Worm (Caenorhabditis elegans): ENCODE results near the gene haf-2.

haf-2 gene

ce11 chrII:7393922-7394689 lies 37.9 kb upstream of the haf-2 start:
- TF ChIP-seq ceh-36 (tag; optimal IDR thresholded peaks at IDR 0.05) (no peak), F13C5.2 (tag; optimal IDR thresholded peaks at IDR 0.05) (no peak), hmbx-1 (tag; optimal IDR thresholded peaks at IDR 0.05) (no peak), hmg-4 (GFP tag; optimal IDR thresholded peaks at IDR 0.05) (no peak), tra-4 (tag; optimal IDR thresholded peaks at IDR 0.05) (no peak), ets-7 (tag; optimal IDR thresholded peaks at IDR 0.05) (no peak), scrt-1 (GFP tag; IDR thresholded peaks at IDR 0.05) (no peak)

DNA sequence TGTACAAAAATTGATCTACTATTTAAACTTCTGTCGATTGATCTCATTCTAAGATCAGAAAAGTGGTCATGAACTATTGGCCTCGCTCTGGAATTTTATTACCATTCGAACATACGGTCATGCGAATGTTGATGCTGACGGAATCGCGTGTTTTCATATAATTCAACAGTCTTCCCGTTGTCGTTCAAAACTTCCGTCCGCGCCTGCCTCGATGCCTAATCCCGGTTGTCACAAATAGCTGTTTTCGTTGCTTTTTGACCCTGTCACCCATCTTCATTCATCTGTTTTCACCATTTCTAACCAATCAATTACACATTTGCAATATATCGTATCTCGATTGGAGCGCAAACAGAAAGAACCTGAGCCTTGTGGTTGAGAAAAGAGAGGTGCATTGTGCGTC lies 37.2 kb upstream of the haf-2 start:
- TF ChIP-seq ets-7 (tag; optimal IDR thresholded peaks at IDR 0.05) (no peak), B0310.2 (tag; optimal IDR thresholded peaks at IDR 0.05) (no peak), ceh-36 (tag; optimal IDR thresholded peaks at IDR 0.05) (no peak), hmbx-1 (tag; optimal IDR thresholded peaks at IDR 0.05) (no peak), aly-1 (tag; optimal IDR thresholded peaks at IDR 0.05) (no peak), F13C5.2 (tag; optimal IDR thresholded peaks at IDR 0.05) (no peak), ama-1 (optimal IDR thresholded peaks at IDR 0.05) (no peak), tbx-37 (GFP tag; conservative IDR thresholded peaks at IDR 0.05) (no peak), hmg-4 (GFP tag; optimal IDR thresholded peaks at IDR 0.05) (no peak), pes-1 (GFP tag; IDR thresholded peaks at IDR 0.05) (no peak), tbx-11 (GFP tag; IDR thresholded peaks at IDR 0.05) (no peak), hnd-1 (tag; optimal IDR thresholded peaks at IDR 0.05) (no peak), ceh-13 (GFP tag; optimal IDR thresholded peaks at IDR 0.05) (no peak), flt-1 (GFP tag; IDR thresholded peaks at IDR 0.05) (no peak)

ce11 chrII:7392052-7392694 lies 35.9 kb upstream of the haf-2 start:
- no peak for TF ChIP-seq tbx-37 (GFP tag; conservative IDR thresholded peaks at IDR 0.05)
- TF ChIP-seq F13C5.2 (tag; optimal IDR thresholded peaks at IDR 0.05): peak; percentile 50
- TF ChIP-seq aly-1 (tag; optimal IDR thresholded peaks at IDR 0.05): no peak
- TF ChIP-seq flt-1 (GFP tag; IDR thresholded peaks at IDR 0.05): no peak

DNA sequence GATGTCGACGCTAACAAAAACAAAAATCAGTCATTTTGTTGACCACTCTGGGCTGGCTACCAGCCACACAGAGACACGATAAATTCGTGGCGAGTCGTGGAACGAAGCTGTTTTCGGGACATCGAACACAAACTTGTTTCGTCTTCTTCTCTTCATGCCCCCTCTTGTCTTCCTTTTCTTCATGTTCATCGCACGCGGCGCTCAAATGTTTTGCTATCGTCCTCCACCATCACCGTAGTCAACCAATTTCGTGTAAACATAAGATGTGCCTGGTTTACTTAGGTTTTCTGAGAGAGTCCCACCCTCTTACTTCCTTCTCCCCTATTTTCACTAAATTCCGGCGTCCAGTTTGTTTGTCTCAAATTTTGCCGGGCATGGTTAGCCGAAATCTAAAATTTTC lies 34.1 kb upstream of the haf-2 start:
- TF ChIP-seq tbx-37 (GFP tag; conservative IDR thresholded peaks at IDR 0.05) (no peak), hmg-4 (GFP tag; optimal IDR thresholded peaks at IDR 0.05) (no peak), sea-1 (GFP tag; conservative IDR thresholded peaks at IDR 0.05) (no peak), ets-7 (tag; optimal IDR thresholded peaks at IDR 0.05) (no peak), flt-1 (GFP tag; IDR thresholded peaks at IDR 0.05) (no peak), ceh-13 (GFP tag; optimal IDR thresholded peaks at IDR 0.05) (no peak), hnd-1 (tag; optimal IDR thresholded peaks at IDR 0.05) (no peak), tra-4 (tag; optimal IDR thresholded peaks at IDR 0.05) (no peak), ama-1 (optimal IDR thresholded peaks at IDR 0.05) (no peak), aly-1 (tag; optimal IDR thresholded peaks at IDR 0.05) (no peak), F13C5.2 (tag; optimal IDR thresholded peaks at IDR 0.05) (no peak), ceh-36 (tag; optimal IDR thresholded peaks at IDR 0.05) (no peak), pes-1 (GFP tag; IDR thresholded peaks at IDR 0.05) (no peak)

DNA sequence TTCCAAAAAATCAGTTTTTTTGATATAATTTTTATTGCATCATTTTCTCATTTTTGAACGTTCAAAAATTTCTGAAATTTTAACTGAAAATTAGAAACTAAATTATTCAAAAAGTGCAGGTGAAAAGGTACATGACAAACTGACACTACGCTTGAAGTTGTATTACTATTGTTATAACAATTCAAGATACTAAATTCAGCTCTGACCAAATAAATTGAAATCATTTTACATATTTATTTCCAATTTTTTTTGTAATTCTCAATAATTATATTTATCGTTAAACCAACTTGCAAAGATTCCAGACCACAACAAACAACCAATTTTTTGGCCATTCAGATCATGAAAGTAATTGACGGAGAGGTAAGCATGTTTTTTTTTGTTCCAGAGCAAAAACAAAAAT lies 29.2 kb upstream of the haf-2 start, which contains the start of gene sre-3:
Gene sre-3, plus strand, starts transcription at position 301 of the 400 bp plus-strand sequence.
- no peak for TF ChIP-seq tra-4 (tag; optimal IDR thresholded peaks at IDR 0.05)
- no peak for TF ChIP-seq F13C5.2 (tag; optimal IDR thresholded peaks at IDR 0.05)
- TF ChIP-seq ets-7 (tag; optimal IDR thresholded peaks at IDR 0.05): no peak
- TF ChIP-seq pes-1 (GFP tag; IDR thresholded peaks at IDR 0.05): no peak
- TF ChIP-seq sea-1 (GFP tag; conservative IDR thresholded peaks at IDR 0.05): no peak
- TF ChIP-seq ama-1 (optimal IDR thresholded peaks at IDR 0.05): no peak
- TF ChIP-seq hnd-1 (tag; optimal IDR thresholded peaks at IDR 0.05): no peak
- TF ChIP-seq tbx-11 (GFP tag; IDR thresholded peaks at IDR 0.05): no peak
- TF ChIP-seq flt-1 (GFP tag; IDR thresholded peaks at IDR 0.05): no peak
- no peak for TF ChIP-seq scrt-1 (GFP tag; IDR thresholded peaks at IDR 0.05)
- TF ChIP-seq tbx-37 (GFP tag; conservative IDR thresholded peaks at IDR 0.05): no peak
- no peak for TF ChIP-seq hmbx-1 (tag; optimal IDR thresholded peaks at IDR 0.05)
- TF ChIP-seq hmg-4 (GFP tag; optimal IDR thresholded peaks at IDR 0.05): no peak
- TF ChIP-seq aly-1 (tag; optimal IDR thresholded peaks at IDR 0.05): no peak
- no peak for TF ChIP-seq B0310.2 (tag; optimal IDR thresholded peaks at IDR 0.05)
- TF ChIP-seq ceh-36 (tag; optimal IDR thresholded peaks at IDR 0.05): no peak
- no peak for TF ChIP-seq ceh-13 (GFP tag; optimal IDR thresholded peaks at IDR 0.05)

DNA sequence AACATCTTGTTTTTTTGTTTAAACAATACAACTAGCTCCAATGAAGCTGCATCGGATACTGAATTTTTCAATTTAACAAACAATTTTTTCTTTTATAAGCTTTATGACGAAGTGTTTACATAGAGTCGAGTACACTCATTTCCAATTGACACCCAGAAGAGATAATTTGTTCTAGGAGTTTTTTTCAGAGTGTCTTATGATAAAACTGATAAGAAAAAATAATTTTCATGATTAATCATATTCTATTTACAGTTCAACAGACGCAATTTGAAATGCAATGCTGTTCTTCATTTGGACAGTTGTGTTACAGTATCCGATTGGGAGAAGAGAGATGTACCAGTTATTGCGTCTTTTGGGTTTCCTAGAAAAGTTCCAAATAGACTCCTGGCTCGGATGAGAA lies 25.7 kb upstream of the haf-2 start:
- TF ChIP-seq sea-1 (GFP tag; conservative IDR thresholded peaks at IDR 0.05) (no peak), ets-7 (tag; optimal IDR thresholded peaks at IDR 0.05) (no peak), tbx-11 (GFP tag; IDR thresholded peaks at IDR 0.05) (no peak), tra-4 (tag; optimal IDR thresholded peaks at IDR 0.05) (no peak), scrt-1 (GFP tag; IDR thresholded peaks at IDR 0.05) (no peak), ama-1 (optimal IDR thresholded peaks at IDR 0.05) (no peak), ceh-36 (tag; optimal IDR thresholded peaks at IDR 0.05) (no peak), B0310.2 (tag; optimal IDR thresholded peaks at IDR 0.05) (no peak), ceh-13 (GFP tag; optimal IDR thresholded peaks at IDR 0.05) (no peak), hmbx-1 (tag; optimal IDR thresholded peaks at IDR 0.05) (no peak), aly-1 (tag; optimal IDR thresholded peaks at IDR 0.05) (no peak), hmg-4 (GFP tag; optimal IDR thresholded peaks at IDR 0.05) (no peak), flt-1 (GFP tag; IDR thresholded peaks at IDR 0.05) (no peak), F13C5.2 (tag; optimal IDR thresholded peaks at IDR 0.05) (no peak)

ce11 chrII:7381142-7381611 lies 25.0 kb upstream of the haf-2 start, which contains the start of gene C07D10.5:
C07D10.5 (plus strand) TSS chrII:7381561.
- TF ChIP-seq scrt-1 (GFP tag; IDR thresholded peaks at IDR 0.05): no peak
- no peak for TF ChIP-seq F13C5.2 (tag; optimal IDR thresholded peaks at IDR 0.05)
- no peak for TF ChIP-seq pes-1 (GFP tag; IDR thresholded peaks at IDR 0.05)
- TF ChIP-seq hnd-1 (tag; optimal IDR thresholded peaks at IDR 0.05): no peak
- no peak for TF ChIP-seq tbx-37 (GFP tag; conservative IDR thresholded peaks at IDR 0.05)
